Fruit fly (Drosophila melanogaster) whole organism, embryonic: ENCODE measurements around the gene Nf-YA.

Experiments
- Atf3 ChIP-seq: fragments of 200-800 bp; sonication (Bioruptor generic); optimal IDR thresholded peaks from 3 replicates; lab custom pipeline; 2016; ENCODE audit warnings: missing biosample characterization, missing genetic modification characterization
- CG10147 ChIP-seq: fragments of 200-800 bp; sonication (Bioruptor generic); optimal IDR thresholded peaks from 2 replicates; lab custom pipeline; 2019; ENCODE audit warnings: missing biosample characterization, mild to moderate bottlenecking, missing genetic modification characterization, moderate library complexity
- CG10267 ChIP-seq: fragments of 200-800 bp; sonication (Bioruptor generic); optimal IDR thresholded peaks from 2 replicates; lab custom pipeline; 2018; ENCODE audit warnings: missing biosample characterization, mild to moderate bottlenecking, missing genetic modification characterization, moderate library complexity
- CG14965 ChIP-seq: fragments of 200-800 bp; sonication (Bioruptor generic); optimal IDR thresholded peaks from 2 replicates; lab custom pipeline; 2016; ENCODE audit warnings: missing biosample characterization, missing genetic modification characterization, borderline replicate concordance
- CG15696 ChIP-seq: fragments of 200-800 bp; sonication (Bioruptor generic); optimal IDR thresholded peaks from 2 replicates; lab custom pipeline; 2019; ENCODE audit warnings: missing biosample characterization, mild to moderate bottlenecking, missing genetic modification characterization, moderate library complexity
- CG1647 ChIP-seq: fragments of 200-800 bp; sonication (Bioruptor generic); optimal IDR thresholded peaks from 3 replicates; lab custom pipeline; 2016; ENCODE audit warnings: missing biosample characterization, missing genetic modification characterization
- CG17361 ChIP-seq: fragments of 200-800 bp; sonication (Bioruptor generic); IDR thresholded peaks from 3 replicates; pipeline ENCODE4 v1.3.6; 2022; ENCODE audit warnings: missing biosample characterization, missing genetic modification characterization
- CG31441 ChIP-seq: fragments of 200-800 bp; sonication (Bioruptor generic); IDR thresholded peaks from 2 replicates; pipeline ENCODE4 v1.3.6; 2022; ENCODE audit warnings: missing biosample characterization, missing genetic modification characterization
- CG34224 ChIP-seq: fragments of 200-800 bp; sonication (Bioruptor generic); IDR thresholded peaks from 3 replicates; pipeline ENCODE4 v1.3.6; 2022; ENCODE audit warnings: missing biosample characterization, missing genetic modification characterization; ENCODE audit not compliant: partially characterized antibody
- CG34376 ChIP-seq: fragments of 200-800 bp; sonication (Bioruptor generic); optimal IDR thresholded peaks from 2 replicates; lab custom pipeline; 2018; ENCODE audit warnings: missing biosample characterization, mild to moderate bottlenecking, missing genetic modification characterization
- CG4404 ChIP-seq: fragments of 200-800 bp; sonication (Bioruptor generic); IDR thresholded peaks from 2 replicates; pipeline ENCODE4 v1.3.6; 2022; ENCODE audit warnings: missing biosample characterization, missing genetic modification characterization
- CG4854 ChIP-seq: fragments of 200-800 bp; sonication (Bioruptor generic); optimal IDR thresholded peaks from 2 replicates; lab custom pipeline; 2016; ENCODE audit warnings: missing biosample characterization, missing genetic modification characterization, inconsistent platforms
- CG9609 ChIP-seq: fragments of 200-800 bp; sonication (Bioruptor generic); optimal IDR thresholded peaks from 3 replicates; lab custom pipeline; 2016; ENCODE audit warnings: missing biosample characterization, missing genetic modification characterization
- Dad ChIP-seq: fragments of 200-800 bp; sonication (Bioruptor generic); optimal IDR thresholded peaks from 3 replicates; lab custom pipeline; 2016; ENCODE audit warnings: missing biosample characterization, missing genetic modification characterization
- Dll ChIP-seq: fragments of 200-800 bp; sonication (Bioruptor generic); IDR thresholded peaks from 4 replicates; pipeline ENCODE4 v1.3.6; 2022; ENCODE audit warnings: missing biosample characterization, missing genetic modification characterization; ENCODE audit not compliant: partially characterized antibody
- HmgZ ChIP-seq: fragments of 200-800 bp; sonication (Bioruptor generic); optimal IDR thresholded peaks from 2 replicates; lab custom pipeline; 2018; ENCODE audit warnings: missing biosample characterization, mild to moderate bottlenecking, missing genetic modification characterization
- MTF-1 ChIP-seq: fragments of 200-800 bp; sonication (Bioruptor generic); optimal IDR thresholded peaks from 2 replicates; lab custom pipeline; 2018; ENCODE audit warnings: missing biosample characterization, mild to moderate bottlenecking, missing genetic modification characterization, borderline replicate concordance
- Med ChIP-seq: fragments of 200-800 bp; sonication (Bioruptor generic); peaks from one replicate; lab custom pipeline; 2016; ENCODE audit warnings: missing biosample characterization, missing genetic modification characterization, mild to moderate bottlenecking, inconsistent platforms, moderate library complexity
- Meics ChIP-seq: fragments of 200-800 bp; sonication (Bioruptor generic); optimal IDR thresholded peaks from 2 replicates; lab custom pipeline; 2017; ENCODE audit warnings: missing biosample characterization, mild to moderate bottlenecking, missing genetic modification characterization
- NC2β ChIP-seq: fragments of 200-800 bp; sonication (Bioruptor generic); optimal IDR thresholded peaks from 2 replicates; lab custom pipeline; 2016; ENCODE audit warnings: missing biosample characterization, missing genetic modification characterization
- NK7.1 ChIP-seq: fragments of 200-800 bp; sonication (Bioruptor generic); optimal IDR thresholded peaks from 3 replicates; lab custom pipeline; 2016; ENCODE audit warnings: missing biosample characterization, missing genetic modification characterization
- Oaz ChIP-seq: fragments of 200-800 bp; sonication (Bioruptor generic); IDR thresholded peaks from 2 replicates; pipeline ENCODE4 v1.3.6; 2022; ENCODE audit warnings: missing biosample characterization, missing genetic modification characterization
- Sry-β ChIP-seq: fragments of 200-800 bp; sonication (Bioruptor generic); optimal IDR thresholded peaks from 2 replicates; lab custom pipeline; 2018; ENCODE audit warnings: missing biosample characterization, mild to moderate bottlenecking, missing genetic modification characterization, moderate library complexity
- Stat92E ChIP-seq, 3 experiments: fragments of >200 bp in 2 of 3; fragments of 200-800 bp in 1 of 3; sonication (Bioruptor generic) in 1 of 3; optimal IDR thresholded peaks; 2 replicates each; lab custom pipeline; 2017 to 2019; ENCODE audit warnings: missing biosample characterization in 3 of 3, missing genetic modification characterization in 3 of 3, mild to moderate bottlenecking in 1 of 3, moderate library complexity in 1 of 3
- TFAM ChIP-seq: fragments of 200-800 bp; sonication (Bioruptor generic); optimal IDR thresholded peaks from 2 replicates; lab custom pipeline; 2017; ENCODE audit warnings: missing biosample characterization, missing genetic modification characterization, inconsistent platforms
- Taf1 ChIP-seq: fragments of 200-800 bp; sonication (Bioruptor generic); IDR thresholded peaks from 2 replicates; pipeline ENCODE4 v1.3.6; 2022; ENCODE audit warnings: missing biosample characterization, missing genetic modification characterization
- Trl ChIP-seq, 3 experiments: fragments of >200 bp in 2 of 3; fragments of 200-800 bp in 1 of 3; sonication (Bioruptor generic) in 1 of 3; optimal IDR thresholded peaks; 2 replicates in 1 of 3; 3 replicates in 2 of 3; lab custom pipeline; 2016 to 2017; ENCODE audit warnings: missing biosample characterization in 1 of 3, missing genetic modification characterization in 1 of 3
- az2 ChIP-seq: fragments of 200-800 bp; sonication (Bioruptor generic); optimal IDR thresholded peaks from 3 replicates; lab custom pipeline; 2016; ENCODE audit warnings: missing biosample characterization, missing genetic modification characterization
- bowl ChIP-seq: fragments of 200-800 bp; sonication (Bioruptor generic); IDR thresholded peaks from 2 replicates; pipeline ENCODE4 v1.3.6; 2022; ENCODE audit warnings: missing biosample characterization, missing genetic modification characterization
- cas ChIP-seq: fragments of 200-800 bp; sonication (Bioruptor generic); IDR thresholded peaks from 2 replicates; pipeline ENCODE4 v1.3.6; 2022; ENCODE audit warnings: missing biosample characterization, missing genetic modification characterization
- cg ChIP-seq: fragments of 200-800 bp; sonication (Bioruptor generic); optimal IDR thresholded peaks from 3 replicates; lab custom pipeline; 2019; ENCODE audit warnings: missing biosample characterization, mild to moderate bottlenecking, missing genetic modification characterization, moderate library complexity
- da ChIP-seq: fragments of 200-800 bp; sonication (Bioruptor generic); optimal IDR thresholded peaks from 2 replicates; lab custom pipeline; 2016; ENCODE audit warnings: missing biosample characterization, missing genetic modification characterization
- dm ChIP-seq: fragments of 200-800 bp; sonication (Bioruptor generic); optimal IDR thresholded peaks from 3 replicates; lab custom pipeline; 2016; ENCODE audit warnings: missing biosample characterization, missing genetic modification characterization
- fd102C ChIP-seq: fragments of 200-800 bp; sonication (Bioruptor generic); optimal IDR thresholded peaks from 2 replicates; lab custom pipeline; 2018; ENCODE audit warnings: missing biosample characterization, mild to moderate bottlenecking, missing genetic modification characterization, moderate library complexity
- fd3F ChIP-seq: fragments of 200-800 bp; sonication (Bioruptor generic); optimal IDR thresholded peaks from 2 replicates; lab custom pipeline; 2018; ENCODE audit warnings: missing biosample characterization, mild to moderate bottlenecking, missing genetic modification characterization, moderate library complexity
- kah ChIP-seq: fragments of 200-800 bp; sonication (Bioruptor generic); optimal IDR thresholded peaks from 2 replicates; lab custom pipeline; 2018; ENCODE audit warnings: missing biosample characterization, mild to moderate bottlenecking, missing genetic modification characterization
- psq ChIP-seq: fragments of 200-800 bp; sonication (Bioruptor generic); optimal IDR thresholded peaks from 2 replicates; lab custom pipeline; 2017; ENCODE audit warnings: missing biosample characterization, missing genetic modification characterization
- repo ChIP-seq: fragments of 200-800 bp; sonication (Bioruptor generic); optimal IDR thresholded peaks from 2 replicates; lab custom pipeline; 2016; ENCODE audit warnings: missing biosample characterization, missing genetic modification characterization
- run ChIP-seq: fragments of 200-800 bp; sonication (Bioruptor generic); optimal IDR thresholded peaks from 3 replicates; lab custom pipeline; 2018; ENCODE audit warnings: missing biosample characterization, mild to moderate bottlenecking, missing genetic modification characterization
- sug ChIP-seq: fragments of 200-800 bp; optimal IDR thresholded peaks from 2 replicates; lab custom pipeline; 2019; ENCODE audit warnings: missing biosample characterization, mild to moderate bottlenecking, missing genetic modification characterization, moderate library complexity
- tap ChIP-seq: fragments of 200-800 bp; optimal IDR thresholded peaks from 3 replicates; lab custom pipeline; 2019; ENCODE audit warnings: missing biosample characterization, mild to moderate bottlenecking, missing genetic modification characterization, moderate library complexity
- tna ChIP-seq: fragments of 200-800 bp; sonication (Bioruptor generic); IDR thresholded peaks from 2 replicates; pipeline ENCODE4 v1.3.6; 2022; ENCODE audit warnings: missing biosample characterization, missing genetic modification characterization; ENCODE audit not compliant: partially characterized antibody
- ttk ChIP-seq: fragments of 200-800 bp; sonication (Bioruptor generic); IDR thresholded peaks from 2 replicates; pipeline ENCODE4 v2.1.2; 2022; ENCODE audit warnings: missing biosample characterization, missing genetic modification characterization
- unpg ChIP-seq: fragments of 200-800 bp; sonication (Bioruptor generic); optimal IDR thresholded peaks from 3 replicates; lab custom pipeline; 2018; ENCODE audit warnings: missing biosample characterization, mild to moderate bottlenecking, missing genetic modification characterization, moderate library complexity
- usp ChIP-seq: fragments of >200 bp; optimal IDR thresholded peaks from 2 replicates; lab custom pipeline; 2017; ENCODE audit warnings: missing biosample characterization, missing genetic modification characterization
- yki ChIP-seq: fragments of >200 bp; optimal IDR thresholded peaks from 3 replicates; lab custom pipeline; 2018
- z ChIP-seq: fragments of 200-800 bp; sonication (Bioruptor generic); IDR thresholded peaks from 3 replicates; pipeline ENCODE4 v1.3.6; 2022; ENCODE audit warnings: missing biosample characterization, missing genetic modification characterization
- zen ChIP-seq: fragments of 200-800 bp; sonication (Bioruptor generic); optimal IDR thresholded peaks from 3 replicates; lab custom pipeline; 2018; ENCODE audit warnings: missing biosample characterization, mild to moderate bottlenecking, missing genetic modification characterization, moderate library complexity
- zf30C ChIP-seq: fragments of 200-800 bp; sonication (Bioruptor generic); optimal IDR thresholded peaks from 3 replicates; lab custom pipeline; 2018; ENCODE audit warnings: missing biosample characterization, mild to moderate bottlenecking, missing genetic modification characterization

Gene Nf-YA

dm6 chr3L:9460775-9461491 lies 18.9 kb upstream of the Nf-YA start, which contains the start of the genes CG3434 and CG44838 (continued):
- TF ChIP-seq usp (GFP tag; lab: Kevin White, UChicago) (no peak), CG10147 (GFP tag; lab: Kevin White, UChicago) (peak; percentile 83), zen (tag; lab: Kevin White, UChicago) (peak; percentile 74), ttk (peak; percentile 70), CG4404 (GFP tag; lab: Robert Waterston, UW) (peak; percentile 75), kah (GFP tag; lab: Kevin White, UChicago) (no peak), Meics (GFP tag; lab: Kevin White, UChicago) (peak; percentile 82), z (GFP tag; lab: Robert Waterston, UW) (no peak), cas (GFP tag; lab: Robert Waterston, UW) (0 out of 2 replicates have a peak, but pooled peaks have one; percentile 65), HmgZ (tag; lab: Kevin White, UChicago) (peak; percentile 82), NK7.1 (GFP tag; lab: Kevin White, UChicago) (peak; percentile 51), bowl (GFP tag; lab: Robert Waterston, UW) (no peak), run (peak; percentile 70), sug (tag; lab: Kevin White, UChicago) (peak; percentile 86), CG17361 (GFP tag; lab: Robert Waterston, UW) (peak; percentile 86), MTF-1 (peak; percentile 36), az2 (GFP tag; lab: Kevin White, UChicago) (peak; percentile 78), CG34376 (GFP tag; lab: Kevin White, UChicago) (peak; percentile 70), CG9609 (peak; percentile 53), NC2β (peak; percentile 73), CG14965 (GFP tag; lab: Kevin White, UChicago) (no peak), Taf1 (GFP tag; lab: Robert Waterston, UW) (0 out of 2 replicates have a peak, but pooled peaks have one; percentile 33), CG15696 (tag; lab: Kevin White, UChicago) (peak; percentile 84), Med (GFP tag; lab: Kevin White, UChicago) (peak; percentile 92), CG34224 (GFP tag; lab: Robert Waterston, UW) (0 out of 3 replicates have a peak, but pooled peaks have one; percentile 34), Stat92E (GFP tag; optimal IDR thresholded peaks at IDR 0.05; lab: Kevin White, UChicago) (peak in 1 of 3 experiments; percentile 54), tna (GFP tag; lab: Robert Waterston, UW) (no peak), CG4854 (GFP tag; lab: Kevin White, UChicago) (peak; percentile 48), Trl (optimal IDR thresholded peaks at IDR 0.05; lab: Kevin White, UChicago) (no peak), Trl (GFP tag; optimal IDR thresholded peaks at IDR 0.05; lab: Kevin White, UChicago) (peak; percentile 53), Sry-β (GFP tag; lab: Kevin White, UChicago) (peak; percentile 97), repo (GFP tag; lab: Kevin White, UChicago) (no peak), TFAM (GFP tag; lab: Kevin White, UChicago) (no peak), fd3F (GFP tag; lab: Kevin White, UChicago) (peak; percentile 68), cg (GFP tag; lab: Kevin White, UChicago) (peak; percentile 60), Dad (GFP tag; lab: Kevin White, UChicago) (peak; percentile 71), Dll (GFP tag; lab: Robert Waterston, UW) (peak; percentile 21; the same call in 1 of the 4 replicates), da (no peak), Atf3 (GFP tag; lab: Kevin White, UChicago) (peak; percentile 73), psq (GFP tag; lab: Kevin White, UChicago) (peak; percentile 77), CG10267 (peak; percentile 82), CG31441 (GFP tag; lab: Robert Waterston, UW) (peak; percentile 87), tap (peak; percentile 36), zf30C (no peak), Oaz (no peak), fd102C (peak; percentile 31), CG1647 (GFP tag; lab: Kevin White, UChicago) (peak; percentile 67), dm (GFP tag; lab: Kevin White, UChicago) (peak; percentile 75), unpg (GFP tag; lab: Kevin White, UChicago) (peak; percentile 78), yki (lab: Kevin White, UChicago) (no peak)
